Worm (Caenorhabditis elegans) whole organism, L4/young adult: ENCODE results near the gene gas-1.

ENCODE experiments used
- W03F9.2 ChIP-seq: fragments of 150-350 bp; optimal IDR thresholded peaks from 2 replicates; lab custom pipeline; 2014; ENCODE audit warnings: missing biosample characterization, missing genetic modification characterization
- him-1 ChIP-seq: sonication (generic microtip); optimal IDR thresholded peaks from 2 replicates; lab custom pipeline; 2016; ENCODE audit warnings: missing genotype, missing genetic modification reagents, missing genetic modification characterization, missing compliant biosample characterization

ce11 chrX:15609698-15610097 is 19.5 kb upstream of the gas-1 start:
- TF ChIP-seq him-1 (tag; lab: Kevin White, UChicago) (no peak), W03F9.2 (no peak)
